Worm (Caenorhabditis elegans) whole organism, L3 larva: ENCODE results near the gene T28F3.11.

ENCODE experiments used
- aly-2 ChIP-seq: fragments of 150-350 bp; optimal IDR thresholded peaks from 2 replicates; lab custom pipeline; 2014; ENCODE audit warnings: missing biosample characterization, missing genetic modification characterization
- elt-2 ChIP-seq: sonication (generic microtip); optimal IDR thresholded peaks from 2 replicates; lab custom pipeline; 2016; ENCODE audit warnings: missing genetic modification reagents, mild to moderate bottlenecking, missing genetic modification characterization, missing compliant biosample characterization
- lin-15B ChIP-seq: fragments of 150-350 bp; optimal IDR thresholded peaks from 2 replicates; lab custom pipeline; 2014; ENCODE audit warnings: missing biosample characterization, missing genetic modification characterization
- lin-39 ChIP-seq: fragments of 150-350 bp; optimal IDR thresholded peaks from 2 replicates; lab custom pipeline; 2018; ENCODE audit warnings: missing biosample characterization, missing genetic modification reagents, missing genetic modification characterization
- lsy-12 ChIP-seq: sonication (generic microtip); optimal IDR thresholded peaks from 2 replicates; lab custom pipeline; 2016; ENCODE audit warnings: mild to moderate bottlenecking, missing genetic modification characterization, missing compliant biosample characterization
- nhr-23 ChIP-seq: fragments of 150-350 bp; optimal IDR thresholded peaks from 2 replicates; lab custom pipeline; 2014; ENCODE audit warnings: missing biosample characterization, missing genetic modification reagents, missing genetic modification characterization

- no peak for TF ChIP-seq elt-2 (tag; lab: Kevin White, UChicago)
- TF ChIP-seq nhr-23 (tag; lab: Kevin White, UChicago): no peak
- TF ChIP-seq lsy-12 (tag; lab: Kevin White, UChicago): no peak
- TF ChIP-seq aly-2 (tag; lab: Kevin White, UChicago): no peak
- no peak for TF ChIP-seq lin-15B
- TF ChIP-seq lin-39: no peak
These were observed 26.2 kb downstream of the T28F3.11 start, which contains the start of gene str-187 for ce11 chrIV:17265279-17265678.
